Worm (Caenorhabditis elegans): ENCODE data around the gene F54F7.6.

Gene F54F7.6

DNA sequence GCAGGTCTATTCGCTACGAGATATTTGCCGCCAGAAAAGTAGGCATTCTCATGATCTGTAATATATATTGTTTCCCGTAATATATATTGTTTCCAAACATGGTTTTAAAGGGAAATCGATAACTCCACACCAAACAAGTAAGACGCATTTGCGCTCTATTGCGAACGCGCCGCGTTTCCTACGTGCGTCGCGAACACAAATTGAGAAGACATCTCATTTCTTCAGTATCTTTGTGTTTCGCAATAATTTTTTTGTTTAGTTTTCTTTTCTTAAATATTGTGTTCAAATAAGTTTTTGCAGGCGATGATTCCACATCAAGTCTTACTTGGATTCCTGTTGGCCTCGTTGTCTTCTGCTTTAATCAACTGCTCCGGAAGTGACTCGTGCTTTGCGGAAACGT is at the start of gene F54F7.6:
TSS of gene F54F7.6 (plus strand) at position 301 of the 400 bp plus-strand sequence.
- no peak for TF ChIP-seq him-1 (tag; optimal IDR thresholded peaks at IDR 0.05)
- no peak for TF ChIP-seq dao-5 (tag; optimal IDR thresholded peaks at IDR 0.05)
- no peak for TF ChIP-seq W03F9.2 (tag; optimal IDR thresholded peaks at IDR 0.05)

- TF ChIP-seq him-1 (tag; optimal IDR thresholded peaks at IDR 0.05): no peak
- no peak for TF ChIP-seq W03F9.2 (tag; optimal IDR thresholded peaks at IDR 0.05)
- TF ChIP-seq dao-5 (tag; optimal IDR thresholded peaks at IDR 0.05): no peak
Measured at ce11 chrX:11816825-11817224, 48.4 kb upstream of the F54F7.6 start.

ce11 chrX:11818711-11819110 is 46.5 kb upstream of the F54F7.6 start:
- TF ChIP-seq W03F9.2 (tag; optimal IDR thresholded peaks at IDR 0.05) (no peak), him-1 (tag; optimal IDR thresholded peaks at IDR 0.05) (no peak), dao-5 (tag; optimal IDR thresholded peaks at IDR 0.05) (no peak)

DNA sequence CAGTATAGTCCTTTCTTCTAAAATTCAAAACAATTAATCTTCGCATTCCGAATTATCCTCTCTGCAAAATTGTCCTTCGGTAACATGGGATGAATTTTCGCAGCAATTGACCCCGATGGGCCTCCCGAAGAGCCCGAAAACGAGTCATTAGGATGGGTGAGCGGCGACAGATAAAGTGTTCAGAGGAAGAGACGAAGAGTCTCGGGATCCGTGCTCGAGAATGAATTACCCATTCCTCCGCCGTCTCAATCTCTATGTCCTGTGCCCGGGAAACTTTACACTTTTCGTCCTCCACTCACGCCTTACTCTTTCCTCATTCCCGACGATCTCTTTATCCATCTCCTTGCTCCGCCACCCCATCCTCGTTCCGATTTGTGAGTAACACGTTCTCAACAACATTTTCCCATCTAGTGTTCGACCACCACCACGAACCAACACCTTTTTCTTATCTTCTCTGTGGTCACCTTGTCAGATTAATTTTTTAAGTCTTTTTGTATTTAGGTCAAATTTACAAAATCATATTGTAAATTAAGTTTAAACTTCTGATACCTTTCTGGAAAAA is 43.9 kb upstream of the F54F7.6 start:
- TF ChIP-seq him-1 (tag; optimal IDR thresholded peaks at IDR 0.05): no peak
- TF ChIP-seq W03F9.2 (tag; optimal IDR thresholded peaks at IDR 0.05): no peak
- TF ChIP-seq dao-5 (tag; optimal IDR thresholded peaks at IDR 0.05): no peak

ce11 chrX:11823704-11824103 is 41.5 kb upstream of the F54F7.6 start, which contains the start of gene tag-241:
Gene tag-241 (plus strand): TSS chrX:11824004.
- TF ChIP-seq dao-5 (tag; optimal IDR thresholded peaks at IDR 0.05): no peak

DNA sequence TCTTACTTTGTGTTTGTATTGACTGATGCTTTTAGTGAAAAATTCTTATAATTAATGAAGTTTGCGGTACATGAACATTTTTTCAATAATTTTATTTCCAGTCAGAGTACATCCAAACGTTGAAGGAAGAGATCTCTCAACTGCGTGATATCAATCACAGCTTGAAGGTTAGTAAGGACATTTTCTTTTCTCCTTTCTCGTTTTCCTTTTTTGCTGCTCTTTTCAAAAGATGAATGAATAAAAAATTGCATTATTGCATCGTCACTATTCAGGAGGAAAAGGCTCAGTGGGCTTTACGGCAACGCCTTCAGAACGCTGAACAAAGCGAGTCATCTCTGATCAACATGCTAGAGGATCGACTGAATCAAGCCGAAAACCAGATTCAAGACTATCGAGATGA is 38.3 kb upstream of the F54F7.6 start:
- TF ChIP-seq W03F9.2 (tag; optimal IDR thresholded peaks at IDR 0.05) (no peak), dao-5 (tag; optimal IDR thresholded peaks at IDR 0.05) (no peak)

ce11 chrX:11827528-11827927 is 37.7 kb upstream of the F54F7.6 start:
- TF ChIP-seq him-1 (tag; optimal IDR thresholded peaks at IDR 0.05) (no peak), W03F9.2 (tag; optimal IDR thresholded peaks at IDR 0.05) (no peak), dao-5 (tag; optimal IDR thresholded peaks at IDR 0.05) (no peak)

DNA sequence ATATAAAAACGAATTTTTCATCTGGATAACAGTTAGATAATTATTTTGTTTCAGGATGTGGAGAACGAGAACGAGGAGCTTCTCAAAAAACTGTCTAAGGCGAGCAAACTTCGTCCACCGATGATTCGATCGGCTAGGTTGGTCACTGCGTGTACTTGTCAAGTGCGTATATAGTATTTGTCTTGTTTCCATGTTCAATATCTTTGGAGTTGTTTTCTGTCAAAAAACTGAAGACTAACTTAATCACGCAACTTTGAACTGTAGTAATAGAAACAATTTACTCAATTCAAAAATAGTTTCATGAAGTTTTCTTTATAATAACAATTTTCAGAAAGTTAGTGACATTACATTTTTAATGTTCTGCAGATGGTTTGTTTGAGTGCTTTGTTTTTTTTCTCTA is 36.5 kb upstream of the F54F7.6 start:
- TF ChIP-seq him-1 (tag; optimal IDR thresholded peaks at IDR 0.05): no peak
- no peak for TF ChIP-seq W03F9.2 (tag; optimal IDR thresholded peaks at IDR 0.05)
- no peak for TF ChIP-seq dao-5 (tag; optimal IDR thresholded peaks at IDR 0.05)

- TF ChIP-seq dao-5 (tag; optimal IDR thresholded peaks at IDR 0.05): no peak
- TF ChIP-seq him-1 (tag; optimal IDR thresholded peaks at IDR 0.05): no peak
- TF ChIP-seq W03F9.2 (tag; optimal IDR thresholded peaks at IDR 0.05): no peak
Measured at ce11 chrX:11837378-11837777, 27.8 kb upstream of the F54F7.6 start, which contains the start of gene taf-7.1. Gene taf-7.1 (minus strand): TSS chrX:11837478.

ce11 chrX:11843363-11843762 is 21.8 kb upstream of the F54F7.6 start, which contains the start of gene F54F7.2:
Gene F54F7.2 (plus strand): TSS chrX:11843663.
- TF ChIP-seq W03F9.2 (tag; optimal IDR thresholded peaks at IDR 0.05): no peak
- TF ChIP-seq dao-5 (tag; optimal IDR thresholded peaks at IDR 0.05): no peak
- TF ChIP-seq him-1 (tag; optimal IDR thresholded peaks at IDR 0.05): no peak

DNA sequence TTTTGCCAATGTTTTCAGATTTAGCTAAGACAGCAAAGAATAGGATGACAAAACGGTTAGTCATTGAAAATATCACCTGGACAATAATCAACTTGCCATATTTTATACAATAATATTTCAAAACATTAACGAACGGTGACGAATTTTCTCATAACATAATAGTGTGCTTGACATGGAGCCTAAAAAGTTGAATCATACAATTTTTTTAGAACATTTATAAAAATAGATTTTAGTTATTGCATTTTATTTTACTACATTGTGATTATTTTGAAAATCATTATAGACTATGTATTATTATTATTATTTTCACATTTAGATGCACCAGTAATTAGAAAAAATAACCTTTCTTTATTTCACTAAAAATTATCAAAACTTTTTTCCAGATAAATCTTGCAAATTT is 16.6 kb upstream of the F54F7.6 start, which contains the start of gene F54F7.9:
TSS of gene F54F7.9 (minus strand) at position 101 of the 400 bp plus-strand sequence.
- no peak for TF ChIP-seq him-1 (tag; optimal IDR thresholded peaks at IDR 0.05)
- no peak for TF ChIP-seq W03F9.2 (tag; optimal IDR thresholded peaks at IDR 0.05)

ce11 chrX:11850082-11850481 is 15.1 kb upstream of the F54F7.6 start, which contains the start of gene F54F7.3:
Gene F54F7.3 (minus strand): TSS chrX:11850182.
- TF ChIP-seq dao-5 (tag; optimal IDR thresholded peaks at IDR 0.05) (no peak), him-1 (tag; optimal IDR thresholded peaks at IDR 0.05) (no peak), W03F9.2 (tag; optimal IDR thresholded peaks at IDR 0.05) (no peak)

DNA sequence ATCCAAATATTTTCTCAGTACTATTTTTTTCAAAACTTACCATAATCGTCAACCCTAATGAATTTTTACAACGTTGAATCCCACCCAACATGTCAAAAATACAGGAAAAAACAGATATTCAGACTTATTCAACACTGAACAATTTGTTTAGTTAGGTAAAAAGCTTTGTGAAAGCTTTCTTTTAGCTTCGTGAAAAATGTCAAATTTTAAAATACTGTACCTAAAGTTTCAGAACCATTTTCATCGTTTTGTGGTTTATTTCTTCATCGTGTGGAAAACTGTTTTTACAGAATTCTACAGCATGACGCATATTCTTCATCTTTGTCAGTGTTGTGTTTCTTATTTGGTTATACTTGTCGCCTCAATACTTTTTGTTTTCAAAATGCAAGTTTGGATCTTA is 14.6 kb upstream of the F54F7.6 start, which contains the start of gene F54F7.14:
TSS of gene F54F7.14 (plus strand) at position 301 of the 400 bp plus-strand sequence.
- TF ChIP-seq him-1 (tag; optimal IDR thresholded peaks at IDR 0.05) (no peak), W03F9.2 (tag; optimal IDR thresholded peaks at IDR 0.05) (no peak), dao-5 (tag; optimal IDR thresholded peaks at IDR 0.05) (no peak)

DNA sequence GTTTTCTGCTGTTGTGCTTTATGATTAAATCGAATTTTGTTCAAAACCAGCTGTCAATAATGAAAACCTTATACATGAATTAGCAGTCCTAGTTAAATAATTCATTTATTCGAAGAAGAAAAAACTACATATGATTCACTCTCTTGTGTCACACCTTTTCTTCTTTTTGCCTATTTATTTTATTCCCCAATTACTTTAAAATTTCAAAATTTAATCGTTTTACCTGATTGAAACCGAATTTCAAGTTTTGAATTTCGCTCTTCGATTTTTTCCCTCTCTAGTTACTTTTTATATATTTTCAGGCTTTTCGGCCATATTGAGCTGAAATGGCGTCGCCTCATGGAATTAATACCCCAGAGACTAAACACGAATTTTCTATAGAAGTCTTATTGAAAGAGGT is 12.7 kb upstream of the F54F7.6 start, which contains the start of gene xtr-1:
TSS of gene xtr-1 (plus strand) at position 301 of the 400 bp plus-strand sequence.
- TF ChIP-seq dao-5 (tag; optimal IDR thresholded peaks at IDR 0.05): no peak
- TF ChIP-seq W03F9.2 (tag; optimal IDR thresholded peaks at IDR 0.05): no peak
- TF ChIP-seq him-1 (tag; optimal IDR thresholded peaks at IDR 0.05): no peak

DNA sequence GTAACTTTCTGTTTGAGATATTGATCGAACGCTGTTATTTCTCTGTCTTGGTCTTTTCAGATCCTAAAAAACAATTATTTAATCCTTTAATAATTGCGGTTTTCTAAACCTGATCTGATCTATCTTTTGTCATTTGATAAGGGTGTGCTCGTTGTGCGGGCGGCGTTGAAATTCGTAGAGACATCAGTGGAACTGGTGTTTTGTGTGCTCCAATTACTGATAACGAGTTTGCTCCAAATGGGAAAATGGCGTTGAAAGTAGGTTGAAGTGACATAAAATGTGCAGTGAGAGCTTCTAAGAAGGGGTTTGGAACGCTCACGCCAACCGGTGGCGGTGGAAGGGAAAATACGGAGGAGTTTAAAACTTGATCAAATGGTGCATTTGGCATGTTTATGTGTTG is 10.8 kb upstream of the F54F7.6 start:
- TF ChIP-seq dao-5 (tag; optimal IDR thresholded peaks at IDR 0.05): no peak
- no peak for TF ChIP-seq W03F9.2 (tag; optimal IDR thresholded peaks at IDR 0.05)
- TF ChIP-seq him-1 (tag; optimal IDR thresholded peaks at IDR 0.05): no peak

Data from whole organism, L4/young adult.